Worm (Caenorhabditis elegans) whole organism, late embryonic: ENCODE data around the gene F45G2.7.

ENCODE experiments used
- elt-2 ChIP-seq: sonication (generic microtip); optimal IDR thresholded peaks from 2 replicates; lab custom pipeline; 2016; ENCODE audit warnings: missing genetic modification reagents, missing genetic modification characterization, missing compliant biosample characterization
- nhr-11 ChIP-seq: fragments of 150-350 bp; optimal IDR thresholded peaks from 2 replicates; lab custom pipeline; 2014; ENCODE audit warnings: missing biosample characterization, missing genetic modification characterization
- npax-4 ChIP-seq: sonication (generic microtip); optimal IDR thresholded peaks from 2 replicates; lab custom pipeline; 2016; ENCODE audit warnings: missing genetic modification characterization, missing compliant biosample characterization
- pha-4 ChIP-seq: fragments of 150-350 bp; optimal IDR thresholded peaks from 2 replicates; lab custom pipeline; 2018; ENCODE audit warnings: missing biosample characterization, missing genetic modification reagents, missing genetic modification characterization
- tbx-2 ChIP-seq: sonication (generic microtip); optimal IDR thresholded peaks from 2 replicates; lab custom pipeline; 2016; ENCODE audit warnings: missing genetic modification characterization, missing compliant biosample characterization

DNA sequence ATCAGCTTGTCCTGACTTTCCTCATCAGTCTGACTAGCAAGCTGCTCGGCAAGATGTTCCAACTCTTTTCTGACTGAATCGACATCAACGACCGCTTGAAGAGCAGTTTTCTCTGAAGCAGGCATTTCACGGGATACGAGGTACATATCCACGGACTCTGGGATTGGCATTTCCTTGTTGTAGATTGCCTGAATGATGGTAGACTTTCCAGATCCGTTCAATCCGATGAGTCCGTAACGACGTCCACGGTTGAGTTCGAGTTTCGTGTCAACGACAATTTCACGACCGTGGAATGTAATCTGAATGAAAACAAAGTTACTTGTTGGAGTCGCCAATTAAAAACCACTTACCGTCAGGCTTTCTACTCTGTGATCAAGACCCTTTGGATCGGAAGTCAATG, 27.2 kb upstream of the F45G2.7 start:
- TF ChIP-seq pha-4, result no peak
- TF ChIP-seq elt-2, result no peak
- TF ChIP-seq tbx-2 (tag; lab: Kevin White, UChicago), result no peak
- no peak for TF ChIP-seq npax-4 (tag; lab: Kevin White, UChicago)
- TF ChIP-seq nhr-11 (tag; lab: Kevin White, UChicago), result no peak
